Worm (Caenorhabditis elegans): Measurements from ENCODE around the gene K10D11.3.
A peak's percentile ranks its signal among the peaks of the same experiment; 100 is the strongest.

The K10D11.3 gene

DNA sequence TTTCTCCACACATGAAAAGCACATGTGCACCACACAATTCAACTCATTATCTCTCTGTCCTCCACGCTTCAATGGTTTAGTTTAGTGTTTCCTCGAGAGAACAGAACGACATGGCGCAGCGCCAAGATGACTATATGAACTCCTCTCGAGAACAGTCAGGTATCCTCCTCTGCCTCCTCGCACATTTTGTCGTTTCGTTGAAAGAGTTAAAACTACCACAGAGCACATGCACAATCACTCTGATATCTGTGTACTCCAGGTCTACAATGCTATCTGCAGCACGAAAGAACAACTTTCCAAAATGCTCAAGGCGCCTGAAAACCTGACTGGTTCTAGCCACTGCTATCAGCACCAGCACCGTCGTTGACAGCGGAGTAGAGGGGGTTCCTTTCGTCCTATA, 40.8 kb upstream of the K10D11.3 start:
- TF ChIP-seq zfh-2 (GFP tag; conservative IDR thresholded peaks at IDR 0.05) (peak; percentile 36; the same call in 1 of the 2 replicates), hsf-1 (GFP tag; IDR thresholded peaks at IDR 0.05) (0 out of 2 replicates have a peak, but pooled peaks have one; percentile 10), atf-7 (tag; optimal IDR thresholded peaks at IDR 0.05) (peak; percentile 63), nhr-90 (tag; optimal IDR thresholded peaks at IDR 0.05) (peak; percentile 49), B0336.3 (GFP tag; IDR thresholded peaks at IDR 0.05) (peak; percentile 51; the same call in 1 of the 2 replicates), nfyb-1 (GFP tag; IDR thresholded peaks at IDR 0.05) (peak; percentile 70), nhr-120 (GFP tag; IDR thresholded peaks at IDR 0.05) (no peak), let-526 (GFP tag; IDR thresholded peaks at IDR 0.05) (0 out of 2 replicates have a peak, but pooled peaks have one; percentile 38), ztf-22 (GFP tag; optimal IDR thresholded peaks at IDR 0.05) (peak; percentile 34), tlf-1 (GFP tag; optimal IDR thresholded peaks at IDR 0.05) (peak; percentile 18), chd-7 (tag; optimal IDR thresholded peaks at IDR 0.05) (peak; percentile 64), madf-10 (tag; optimal IDR thresholded peaks at IDR 0.05) (peak; percentile 3), Y56A3A.18 (GFP tag; IDR thresholded peaks at IDR 0.05) (peak; percentile 73; the same call in 1 of the 2 replicates), attf-5 (GFP tag; optimal IDR thresholded peaks at IDR 0.05) (peak; percentile 48), hlh-12 (tag; optimal IDR thresholded peaks at IDR 0.05) (no peak), mxl-1 (tag; optimal IDR thresholded peaks at IDR 0.05) (no peak), nhr-80 (tag; optimal IDR thresholded peaks at IDR 0.05) (peak; percentile 98), rpc-1 (optimal IDR thresholded peaks at IDR 0.05) (no peak), rpc-1 (tag; optimal IDR thresholded peaks at IDR 0.05) (no peak), tbp1 (GFP tag; optimal IDR thresholded peaks at IDR 0.05) (peak; percentile 23), egrh-3 (GFP tag; IDR thresholded peaks at IDR 0.05) (0 out of 2 replicates have a peak, but pooled peaks have one; percentile 5), let-607 (tag; optimal IDR thresholded peaks at IDR 0.05) (peak; percentile 34 to 46), cebp-1 (GFP tag; IDR thresholded peaks at IDR 0.05) (no peak), cebp-1 (tag; optimal IDR thresholded peaks at IDR 0.05) (peak; percentile 9), dox-1 (GFP tag; IDR thresholded peaks at IDR 0.05) (peak; percentile 61; the same call in 1 of the 2 replicates), ets-4 (GFP tag; optimal IDR thresholded peaks at IDR 0.05) (peak; percentile 70), F23B12.7 (tag; optimal IDR thresholded peaks at IDR 0.05; ENCODE audit: insufficient read depth) (no peak)

DNA sequence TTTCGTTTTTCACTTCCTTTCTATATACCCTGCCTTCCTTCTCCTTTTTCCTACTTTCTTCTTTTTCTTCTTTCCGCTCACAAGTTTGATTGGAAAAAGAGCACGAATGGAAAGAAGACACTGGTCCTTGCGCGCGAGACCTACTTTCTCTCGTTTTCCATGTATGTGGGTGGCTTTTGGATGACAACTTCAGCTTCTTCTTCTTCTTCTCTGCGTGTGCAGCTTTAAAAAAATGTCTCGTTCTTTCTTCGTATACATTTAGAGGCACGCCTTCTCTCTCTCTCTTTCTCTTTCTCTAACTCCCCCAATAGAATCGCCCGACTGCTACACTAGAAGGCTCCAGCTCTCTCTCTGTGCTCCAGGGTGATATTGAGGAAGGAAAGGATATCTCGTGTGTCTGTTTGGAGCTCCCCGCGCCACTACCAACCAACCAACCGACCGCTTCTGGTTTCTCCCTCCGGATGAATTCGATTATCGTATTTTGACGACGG, 40.0 kb upstream of the K10D11.3 start:
- TF ChIP-seq cebp-1 (GFP tag; IDR thresholded peaks at IDR 0.05) (no peak), cebp-1 (tag; optimal IDR thresholded peaks at IDR 0.05) (peak; percentile 5), ceh-27 (GFP tag; optimal IDR thresholded peaks at IDR 0.05) (peak; percentile 14), rcor-1 (GFP tag; IDR thresholded peaks at IDR 0.05) (0 out of 2 replicates have a peak, but pooled peaks have one; percentile 14), Y67H2A.10 (GFP tag; conservative IDR thresholded peaks at IDR 0.05) (no peak), zfh-2 (GFP tag; conservative IDR thresholded peaks at IDR 0.05) (peak; percentile 54; the same call in 1 of the 2 replicates), egl-18 (GFP tag; IDR thresholded peaks at IDR 0.05) (0 out of 2 replicates have a peak, but pooled peaks have one; percentile 12), nhr-90 (tag; optimal IDR thresholded peaks at IDR 0.05) (no peak), die-1 (tag; optimal IDR thresholded peaks at IDR 0.05) (no peak)

DNA sequence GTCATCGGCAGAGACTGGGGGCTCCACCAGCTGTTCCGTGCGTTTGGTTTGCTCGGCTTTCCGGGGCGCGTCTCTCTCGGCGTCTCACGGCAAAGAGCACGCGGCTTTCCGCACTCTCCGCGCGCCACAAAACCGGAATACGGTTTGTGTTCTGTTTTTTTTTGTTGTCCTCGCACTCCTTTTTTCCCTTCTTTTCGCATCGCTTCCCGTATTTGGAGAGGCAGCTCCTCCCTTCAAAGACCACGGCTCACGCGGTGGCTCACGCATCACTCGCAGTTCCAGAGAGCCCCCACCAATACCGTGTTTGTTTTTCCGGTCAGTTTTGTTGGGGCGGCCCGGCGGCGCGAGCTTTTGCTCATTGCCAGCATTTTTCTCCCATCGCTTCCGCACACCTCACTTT, 37.0 kb upstream of the K10D11.3 start:
- TF ChIP-seq cebp-2 (GFP tag; IDR thresholded peaks at IDR 0.05) (peak; percentile 90), atf-7 (tag; optimal IDR thresholded peaks at IDR 0.05) (no peak), ceh-40 (GFP tag; IDR thresholded peaks at IDR 0.05) (no peak), snpc-3.4 (tag; optimal IDR thresholded peaks at IDR 0.05) (no peak), nfyb-1 (GFP tag; IDR thresholded peaks at IDR 0.05) (0 out of 2 replicates have a peak, but pooled peaks have one; percentile 17), die-1 (tag; optimal IDR thresholded peaks at IDR 0.05) (no peak), cebp-1 (GFP tag; IDR thresholded peaks at IDR 0.05) (no peak), cebp-1 (tag; optimal IDR thresholded peaks at IDR 0.05) (no peak), zfh-2 (GFP tag; conservative IDR thresholded peaks at IDR 0.05) (peak; percentile 90), ceh-27 (GFP tag; optimal IDR thresholded peaks at IDR 0.05) (no peak), snpc-1.3 (tag; optimal IDR thresholded peaks at IDR 0.05; ENCODE audit: insufficient read depth) (no peak), egrh-3 (GFP tag; IDR thresholded peaks at IDR 0.05) (peak; percentile 42; the same call in 1 of the 2 replicates), akir-1 (GFP tag; optimal IDR thresholded peaks at IDR 0.05) (no peak), hmg-1.2 (GFP tag; IDR thresholded peaks at IDR 0.05) (0 out of 2 replicates have a peak, but pooled peaks have one; percentile 16)
